Worm (Caenorhabditis elegans) whole organism, mixed stage, embryonic: Measurements from ENCODE around the gene prx-5.

Experiments
- elt-1 ChIP-seq: sonication (generic microtip); optimal IDR thresholded peaks from 2 replicates; lab custom pipeline; 2017; ENCODE audit warnings: missing genetic modification characterization, mild to moderate bottlenecking, missing compliant biosample characterization, antibody characterized with exemption, moderate library complexity, borderline replicate concordance; ENCODE audit not compliant: insufficient read depth
- nhr-12 ChIP-seq: fragments of 150-350 bp; optimal IDR thresholded peaks from 2 replicates; lab custom pipeline; 2014; ENCODE audit warnings: missing biosample characterization, missing genetic modification characterization
- nhr-237 ChIP-seq: fragments of 150-350 bp; optimal IDR thresholded peaks from 2 replicates; lab custom pipeline; 2014; ENCODE audit warnings: missing biosample characterization, missing genetic modification characterization
- snpc-4 ChIP-seq: fragments of 150-350 bp; optimal IDR thresholded peaks from 2 replicates; lab custom pipeline; 2014; ENCODE audit warnings: missing biosample characterization, missing genetic modification characterization

DNA sequence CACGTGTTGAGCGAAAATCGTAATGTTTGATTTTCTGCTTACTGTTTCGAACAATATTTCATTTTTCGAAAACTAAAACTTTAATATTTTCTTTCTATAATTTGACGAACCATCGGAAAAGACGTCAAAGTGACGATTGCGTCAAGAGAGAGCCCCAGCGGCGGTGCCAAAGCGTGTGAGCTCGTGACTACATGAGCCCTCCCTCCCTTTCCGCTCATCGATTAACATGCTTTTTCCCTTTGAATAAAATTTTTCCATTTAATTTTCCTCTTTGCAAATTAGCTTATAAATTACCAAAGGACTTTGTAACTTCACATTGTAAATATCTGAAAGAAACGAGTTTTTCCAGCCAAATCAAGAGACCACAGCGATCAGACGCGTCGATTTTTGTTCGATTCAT lies 38.3 kb downstream of the prx-5 start:
- no peak for TF ChIP-seq elt-1 (tag; lab: Kevin White, UChicago)
- TF ChIP-seq nhr-12: no peak
- no peak for TF ChIP-seq nhr-237 (tag; lab: Kevin White, UChicago)
- TF ChIP-seq snpc-4: no peak
